Worm (Caenorhabditis elegans) whole organism, L2 larva: ENCODE data around the gene C14A4.8.

Experiments
- F13H6.1 ChIP-seq: sonication (generic microtip); optimal IDR thresholded peaks from 2 replicates; lab custom pipeline; 2016; ENCODE audit warnings: missing genetic modification characterization, missing compliant biosample characterization
- R02D3.7 ChIP-seq: fragments of 150-350 bp; optimal IDR thresholded peaks from 2 replicates; lab custom pipeline; 2014; ENCODE audit warnings: missing biosample characterization, missing genetic modification characterization
- Y55F3AM.14 ChIP-seq: fragments of 200-800 bp; sonication (Bioruptor generic); optimal IDR thresholded peaks from 2 replicates; lab custom pipeline; 2018; ENCODE audit warnings: mild to moderate bottlenecking, missing genetic modification characterization, missing compliant biosample characterization
- ZK546.5 ChIP-seq: sonication (generic microtip); optimal IDR thresholded peaks from 2 replicates; lab custom pipeline; 2017; ENCODE audit warnings: missing biosample characterization, missing genetic modification characterization
- alr-1 ChIP-seq: fragments of 150-350 bp; optimal IDR thresholded peaks from 2 replicates; lab custom pipeline; 2014; ENCODE audit warnings: missing biosample characterization, missing genetic modification characterization
- aly-2 ChIP-seq: fragments of 150-350 bp; optimal IDR thresholded peaks from 2 replicates; lab custom pipeline; 2014; ENCODE audit warnings: missing biosample characterization, missing genetic modification characterization
- blmp-1 ChIP-seq: sonication (generic microtip); optimal IDR thresholded peaks from 2 replicates; lab custom pipeline; 2017; ENCODE audit warnings: missing genetic modification characterization, mild to moderate bottlenecking, missing compliant biosample characterization, antibody characterized with exemption, moderate library complexity; ENCODE audit not compliant: insufficient read depth
- ceh-16 ChIP-seq: fragments of 150-350 bp; optimal IDR thresholded peaks from 2 replicates; lab custom pipeline; 2014; ENCODE audit warnings: missing biosample characterization, missing genetic modification characterization
- ceh-82 ChIP-seq: fragments of 150-350 bp; optimal IDR thresholded peaks from 2 replicates; lab custom pipeline; 2014; ENCODE audit warnings: missing biosample characterization, missing genetic modification characterization
- crh-2 ChIP-seq: sonication (generic microtip); optimal IDR thresholded peaks from 2 replicates; lab custom pipeline; 2017; ENCODE audit warnings: missing biosample characterization, missing genetic modification characterization
- egl-27 ChIP-seq: sonication (generic microtip); optimal IDR thresholded peaks from 3 replicates; lab custom pipeline; 2017; ENCODE audit warnings: missing biosample characterization, missing genetic modification reagents, missing genetic modification characterization
- elt-1 ChIP-seq: fragments of 150-350 bp; optimal IDR thresholded peaks from 2 replicates; lab custom pipeline; 2014; ENCODE audit warnings: missing biosample characterization, missing genetic modification characterization
- elt-3 ChIP-seq: sonication (generic microtip); optimal IDR thresholded peaks from 2 replicates; lab custom pipeline; 2017; ENCODE audit warnings: missing biosample characterization, missing genetic modification characterization
- fos-1 ChIP-seq: fragments of 150-350 bp; optimal IDR thresholded peaks from 2 replicates; lab custom pipeline; 2014; ENCODE audit warnings: missing biosample characterization, missing genetic modification characterization
- gmeb-1 ChIP-seq: fragments of 150-350 bp; optimal IDR thresholded peaks from 2 replicates; lab custom pipeline; 2014; ENCODE audit warnings: missing biosample characterization, missing genetic modification characterization
- lin-11 ChIP-seq: fragments of 150-350 bp; sonication (generic microtip); optimal IDR thresholded peaks from 2 replicates; lab custom pipeline; 2014; ENCODE audit warnings: missing biosample characterization, missing genetic modification characterization, inconsistent platforms, mixed read lengths
- lin-39 ChIP-seq: fragments of 150-350 bp; optimal IDR thresholded peaks from 2 replicates; lab custom pipeline; 2014; ENCODE audit warnings: missing biosample characterization, missing genetic modification reagents, missing genetic modification characterization
- lsy-2 ChIP-seq, 2 experiments: fragments of 150-350 bp in 1 of 2; sonication (generic microtip) in 1 of 2; optimal IDR thresholded peaks; 2 replicates each; lab custom pipeline; 2014 to 2017; ENCODE audit warnings: missing biosample characterization in 2 of 2, missing genetic modification characterization in 2 of 2
- mab-5 ChIP-seq: fragments of 150-350 bp; optimal IDR thresholded peaks from 2 replicates; lab custom pipeline; 2014; ENCODE audit warnings: missing biosample characterization, missing genetic modification characterization
- mbf-1 ChIP-seq: sonication (generic microtip); optimal IDR thresholded peaks from 2 replicates; lab custom pipeline; 2017; ENCODE audit warnings: missing biosample characterization, missing genetic modification characterization
- mdl-1 ChIP-seq, 2 experiments: fragments of 150-350 bp in 1 of 2; sonication (generic microtip) in 1 of 2; optimal IDR thresholded peaks; 2 replicates each; lab custom pipeline; 2017; ENCODE audit warnings: missing biosample characterization in 2 of 2, missing genetic modification characterization in 2 of 2
- nhr-10 ChIP-seq: sonication (generic microtip); optimal IDR thresholded peaks from 2 replicates; lab custom pipeline; 2017; ENCODE audit warnings: missing biosample characterization, missing genetic modification characterization
- nhr-11 ChIP-seq: fragments of 150-350 bp; optimal IDR thresholded peaks from 2 replicates; lab custom pipeline; 2014; ENCODE audit warnings: missing biosample characterization, missing genetic modification characterization
- nhr-12 ChIP-seq: fragments of 150-350 bp; optimal IDR thresholded peaks from 2 replicates; lab custom pipeline; 2014; ENCODE audit warnings: missing biosample characterization, missing genetic modification characterization
- nhr-129 ChIP-seq: fragments of 150-350 bp; optimal IDR thresholded peaks from 2 replicates; lab custom pipeline; 2014; ENCODE audit warnings: missing biosample characterization, missing genetic modification characterization
- nhr-21 ChIP-seq: fragments of 150-350 bp; optimal IDR thresholded peaks from 2 replicates; lab custom pipeline; 2014; ENCODE audit warnings: missing biosample characterization, missing genetic modification characterization
- nhr-23 ChIP-seq: fragments of 150-350 bp; optimal IDR thresholded peaks from 2 replicates; lab custom pipeline; 2014; ENCODE audit warnings: missing biosample characterization, missing genetic modification reagents, missing genetic modification characterization
- nhr-25 ChIP-seq: fragments of 150-350 bp; sonication (generic microtip); optimal IDR thresholded peaks from 3 replicates; lab custom pipeline; 2014; ENCODE audit warnings: missing biosample characterization, missing genetic modification characterization
- nhr-6 ChIP-seq: fragments of 150-350 bp; optimal IDR thresholded peaks from 2 replicates; lab custom pipeline; 2014; ENCODE audit warnings: missing biosample characterization, missing genetic modification characterization
- nhr-77 ChIP-seq: fragments of 150-350 bp; optimal IDR thresholded peaks from 2 replicates; lab custom pipeline; 2014; ENCODE audit warnings: missing biosample characterization, missing genetic modification characterization
- peb-1 ChIP-seq: fragments of 150-350 bp; optimal IDR thresholded peaks from 2 replicates; lab custom pipeline; 2014; ENCODE audit warnings: missing biosample characterization, missing genetic modification characterization
- sem-4 ChIP-seq: fragments of 150-350 bp; optimal IDR thresholded peaks from 2 replicates; lab custom pipeline; 2014; ENCODE audit warnings: missing biosample characterization, missing genetic modification reagents, missing genetic modification characterization
- skn-1 ChIP-seq: sonication (generic microtip); optimal IDR thresholded peaks from 2 replicates; lab custom pipeline; 2017; ENCODE audit warnings: missing biosample characterization, missing genetic modification characterization
- sma-9 ChIP-seq, 2 experiments: fragments of 150-350 bp in 1 of 2; sonication (generic microtip) in 1 of 2; optimal IDR thresholded peaks; 2 replicates each; lab custom pipeline; 2014 to 2016; ENCODE audit warnings: missing genetic modification characterization in 2 of 2, mild to moderate bottlenecking in 1 of 2, missing biosample characterization in 1 of 2, missing compliant biosample characterization in 1 of 2, missing genetic modification reagents in 1 of 2, moderate library complexity in 1 of 2
- unc-39 ChIP-seq: fragments of 150-350 bp; optimal IDR thresholded peaks from 2 replicates; lab custom pipeline; 2014; ENCODE audit warnings: missing biosample characterization, missing genetic modification characterization
- unc-55 ChIP-seq: fragments of 150-350 bp; sonication (generic microtip); optimal IDR thresholded peaks from 3 replicates; lab custom pipeline; 2014; ENCODE audit warnings: missing biosample characterization, missing genetic modification reagents, missing genetic modification characterization
- unc-62 ChIP-seq: fragments of 150-350 bp; optimal IDR thresholded peaks from 2 replicates; lab custom pipeline; 2014; ENCODE audit warnings: missing biosample characterization, missing genetic modification reagents, missing genetic modification characterization
- zag-1 ChIP-seq: fragments of 150-350 bp; optimal IDR thresholded peaks from 2 replicates; lab custom pipeline; 2014; ENCODE audit warnings: missing biosample characterization, missing genetic modification characterization
- ztf-1 ChIP-seq: fragments of 200-800 bp; sonication (Bioruptor generic); conservative IDR thresholded peaks from 2 replicates; pipeline ENCODE4 v1.3.6; 2022; ENCODE audit warnings: missing genetic modification characterization, missing compliant biosample characterization
- ztf-4 ChIP-seq: fragments of 150-350 bp; optimal IDR thresholded peaks from 2 replicates; lab custom pipeline; 2014; ENCODE audit warnings: missing biosample characterization, missing genetic modification characterization

C14A4.8 gene

DNA sequence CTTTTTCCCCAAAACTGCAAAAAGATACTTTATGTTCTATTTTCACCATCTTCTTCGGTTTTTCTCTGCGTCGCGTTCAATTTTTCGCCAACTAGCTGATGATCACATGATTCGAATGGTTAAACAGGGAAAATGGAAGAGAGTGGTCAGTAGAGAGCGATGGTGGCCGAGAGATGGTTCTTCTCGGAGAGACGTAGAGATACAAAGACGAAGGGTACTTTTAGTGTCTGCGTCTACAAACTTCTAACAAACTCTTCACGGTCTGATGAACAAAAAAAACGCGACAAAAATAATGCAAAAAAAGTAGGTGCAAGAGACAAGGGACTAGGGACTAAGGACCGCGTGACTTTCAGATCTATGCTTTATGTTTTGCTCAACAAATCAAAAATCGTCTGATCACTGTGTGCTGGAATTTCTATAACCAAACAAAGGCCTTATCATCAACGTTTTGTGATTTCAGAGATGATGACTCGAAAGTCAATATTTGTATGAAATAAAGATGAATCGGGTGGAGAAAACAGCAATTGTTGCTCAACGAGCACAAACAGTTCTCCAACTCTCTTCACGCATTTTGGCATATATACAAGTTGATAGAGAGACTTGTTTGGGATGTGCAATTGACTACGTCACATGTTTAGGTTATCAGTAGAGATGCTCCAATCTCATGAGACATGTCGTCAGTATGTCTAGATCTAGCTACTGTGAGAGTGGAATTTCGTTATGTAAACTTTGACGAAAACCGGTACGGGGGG lies 45.8 kb downstream of the C14A4.8 start (continued):
- TF ChIP-seq nhr-77 (tag; lab: Kevin White, UChicago) = peak; percentile 19
- TF ChIP-seq mab-5 (tag; lab: Kevin White, UChicago) = peak; percentile 70
- peak; percentile 10 for TF ChIP-seq nhr-10
- TF ChIP-seq R02D3.7 (tag; lab: Kevin White, UChicago) = no peak
- TF ChIP-seq lin-11 = peak; percentile 88
- peak; percentile 97 for TF ChIP-seq ztf-4 (tag; lab: Kevin White, UChicago)
- TF ChIP-seq aly-2 = no peak
- no peak for TF ChIP-seq nhr-11
- no peak for TF ChIP-seq unc-39 (tag; lab: Kevin White, UChicago)
- no peak for TF ChIP-seq nhr-23 (tag; lab: Kevin White, UChicago)
- TF ChIP-seq unc-62 (GFP tag; lab: Kevin White, UChicago) = peak; percentile 61
- TF ChIP-seq nhr-25 (tag; lab: Kevin White, UChicago) = peak; percentile 98

DNA sequence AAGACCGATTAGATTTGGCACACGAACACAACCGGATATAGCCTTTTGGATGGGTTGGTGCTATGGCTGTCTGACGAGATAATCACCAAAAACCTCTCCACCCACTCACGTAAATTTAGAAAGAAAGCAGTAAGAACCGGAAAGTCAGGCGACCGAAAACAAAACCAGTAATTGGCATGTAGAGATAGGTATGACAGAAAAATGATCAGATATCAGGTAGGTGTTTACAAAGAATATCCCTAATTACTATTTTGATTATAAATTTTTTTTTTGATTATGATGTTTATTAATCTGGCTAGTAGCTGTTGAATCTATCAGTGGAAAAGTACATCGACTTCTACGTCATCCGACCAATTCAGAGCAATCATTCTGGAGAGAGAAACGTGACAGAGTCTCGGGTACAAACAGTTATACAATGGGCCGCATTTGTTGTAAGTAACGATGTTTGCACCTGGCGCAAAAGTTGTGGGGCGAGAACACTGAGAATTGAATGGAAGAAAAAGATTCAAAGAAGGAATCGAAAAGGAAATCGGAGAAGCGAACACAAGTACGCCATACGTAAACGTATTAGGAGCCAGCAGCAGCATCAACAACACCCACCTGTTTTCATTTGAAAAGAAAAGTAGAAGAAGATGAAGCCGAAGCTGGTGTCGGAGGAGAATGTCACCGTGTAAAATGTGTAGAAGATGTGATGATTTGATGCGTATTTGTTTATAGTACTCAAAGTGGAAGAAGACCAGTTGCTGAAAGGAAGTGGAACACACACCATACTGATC lies 46.9 kb downstream of the C14A4.8 start:
- no peak for TF ChIP-seq nhr-21 (tag; lab: Kevin White, UChicago)
- no peak for TF ChIP-seq nhr-77 (tag; lab: Kevin White, UChicago)
- TF ChIP-seq ceh-16 (tag; lab: Kevin White, UChicago) = no peak
- TF ChIP-seq ZK546.5 = no peak
- no peak for TF ChIP-seq elt-3 (tag; lab: Kevin White, UChicago)
- peak in 1 of 2 experiments; percentile 32 for TF ChIP-seq lsy-2 (tag; optimal IDR thresholded peaks at IDR 0.05; lab: Kevin White, UChicago)
- TF ChIP-seq skn-1 (tag; lab: Kevin White, UChicago) = no peak
- TF ChIP-seq fos-1 (tag; lab: Kevin White, UChicago) = no peak
- peak; percentile 47 for TF ChIP-seq nhr-11
- peak; percentile 4 for TF ChIP-seq nhr-129 (tag; lab: Kevin White, UChicago)
- peak; percentile 21 for TF ChIP-seq F13H6.1
- TF ChIP-seq nhr-10 = no peak
- TF ChIP-seq nhr-25 (tag; lab: Kevin White, UChicago) = peak; percentile 58
- TF ChIP-seq nhr-12 = no peak
- no peak for TF ChIP-seq crh-2 (tag; lab: Kevin White, UChicago)
- no peak for TF ChIP-seq lin-39 (tag; lab: Kevin White, UChicago)
- TF ChIP-seq zag-1 (tag; lab: Kevin White, UChicago) = no peak
- TF ChIP-seq sem-4 (tag; lab: Kevin White, UChicago) = no peak
- TF ChIP-seq sma-9 (GFP tag; optimal IDR thresholded peaks at IDR 0.05; lab: Kevin White, UChicago) = peak; percentile 27
- no peak for TF ChIP-seq sma-9 (tag; optimal IDR thresholded peaks at IDR 0.05; lab: Kevin White, UChicago)
- no peak for TF ChIP-seq Y55F3AM.14
- no peak for TF ChIP-seq mab-5 (tag; lab: Kevin White, UChicago)

DNA sequence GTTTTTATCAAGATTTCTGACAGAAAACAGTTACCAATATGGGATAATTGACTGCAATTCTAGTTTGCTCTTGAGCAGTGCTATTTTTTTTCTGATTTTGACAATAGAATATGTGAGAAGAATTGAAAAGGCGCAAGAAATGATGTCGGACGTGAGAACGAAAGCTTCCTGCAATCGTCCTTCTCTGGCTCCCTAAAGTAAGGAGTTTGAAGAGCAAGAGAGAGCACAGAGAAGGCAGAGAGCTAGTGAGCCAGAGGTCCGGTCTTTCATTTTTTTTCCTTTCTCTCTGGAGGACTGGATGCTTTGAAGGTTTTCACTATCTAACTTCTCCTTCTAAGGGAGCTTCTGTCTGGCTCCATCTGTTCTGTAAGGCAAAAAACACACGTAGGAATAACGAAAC lies 47.8 kb downstream of the C14A4.8 start:
- TF ChIP-seq mdl-1 (tag; optimal IDR thresholded peaks at IDR 0.05; lab: Kevin White, UChicago) = peak in 1 of 2 experiments; percentile 19
- TF ChIP-seq nhr-23 (tag; lab: Kevin White, UChicago) = no peak
- peak; percentile 6 for TF ChIP-seq crh-2 (tag; lab: Kevin White, UChicago)
- no peak for TF ChIP-seq alr-1 (tag; lab: Kevin White, UChicago)
- peak; percentile 44 for TF ChIP-seq nhr-129 (tag; lab: Kevin White, UChicago)
- TF ChIP-seq mbf-1 (tag; lab: Kevin White, UChicago) = no peak
- peak; percentile 31 for TF ChIP-seq lin-11
- peak; percentile 4 for TF ChIP-seq zag-1 (tag; lab: Kevin White, UChicago)

- peak; percentile 82 for TF ChIP-seq mab-5 (tag; lab: Kevin White, UChicago)
- peak; percentile 56 for TF ChIP-seq ceh-82
- TF ChIP-seq zag-1 (tag; lab: Kevin White, UChicago) = peak; percentile 88
- TF ChIP-seq ztf-4 (tag; lab: Kevin White, UChicago) = peak; percentile 78
- TF ChIP-seq nhr-129 (tag; lab: Kevin White, UChicago) = peak; percentile 92
- TF ChIP-seq nhr-12 = no peak
- TF ChIP-seq elt-1 (tag; lab: Kevin White, UChicago) = no peak
- peak; percentile 70 to 85 for TF ChIP-seq lsy-2 (tag; optimal IDR thresholded peaks at IDR 0.05; lab: Kevin White, UChicago)
- peak; percentile 89 for TF ChIP-seq F13H6.1
- no peak for TF ChIP-seq ztf-1 (GFP tag; lab: Robert Waterston, UW)
- TF ChIP-seq R02D3.7 (tag; lab: Kevin White, UChicago) = no peak
- peak; percentile 84 for TF ChIP-seq unc-55 (GFP tag; lab: Kevin White, UChicago)
- peak; percentile 57 for TF ChIP-seq Y55F3AM.14
- peak; percentile 93 for TF ChIP-seq lin-11
- TF ChIP-seq mdl-1 (tag; optimal IDR thresholded peaks at IDR 0.05; lab: Kevin White, UChicago) = peak; percentile 93
- peak; percentile 50 for TF ChIP-seq blmp-1 (tag; lab: Kevin White, UChicago)
- peak; percentile 64 for TF ChIP-seq gmeb-1
- TF ChIP-seq nhr-21 (tag; lab: Kevin White, UChicago) = peak; percentile 66
- TF ChIP-seq egl-27 (tag; lab: Kevin White, UChicago) = peak; percentile 89
- TF ChIP-seq peb-1 (tag; lab: Kevin White, UChicago) = peak; percentile 58
- peak; percentile 29 for TF ChIP-seq nhr-6 (tag; lab: Kevin White, UChicago)
Measured at ce11 chrII:10548778-10549671, 48.9 kb downstream of the C14A4.8 start.
